Fruit fly (Drosophila melanogaster) whole organism, embryonic: ENCODE data around the gene CG7601.

Experiments used
- Aef1 ChIP-seq: fragments of 200-800 bp; sonication (Bioruptor generic); IDR thresholded peaks from 3 replicates; pipeline ENCODE4 v1.3.6; 2022; ENCODE audit warnings: missing biosample characterization, missing genetic modification characterization
- Atf6 ChIP-seq: fragments of 200-800 bp; sonication (Bioruptor generic); IDR thresholded peaks from 2 replicates; pipeline ENCODE4 v1.3.6; 2022; ENCODE audit warnings: missing biosample characterization, missing genetic modification characterization
- Awh ChIP-seq: fragments of 200-800 bp; sonication (Bioruptor generic); IDR thresholded peaks from 2 replicates; pipeline ENCODE4, ENCODE4 v1.3.6; 2022; ENCODE audit warnings: missing biosample characterization, missing genetic modification characterization
- C15 ChIP-seq: fragments of 200-800 bp; sonication (Bioruptor generic); IDR thresholded peaks from 3 replicates; pipeline ENCODE4 v1.3.6; 2022; ENCODE audit warnings: missing biosample characterization, missing genetic modification characterization
- CG10209 ChIP-seq: fragments of 200-800 bp; sonication (Bioruptor generic); optimal IDR thresholded peaks from 3 replicates; lab custom pipeline; 2017; ENCODE audit warnings: missing biosample characterization, mild to moderate bottlenecking, missing genetic modification characterization, missing genetic modification reagents
- CG10267 ChIP-seq: fragments of 200-800 bp; sonication (Bioruptor generic); optimal IDR thresholded peaks from 2 replicates; lab custom pipeline; 2018; ENCODE audit warnings: missing biosample characterization, mild to moderate bottlenecking, missing genetic modification characterization, moderate library complexity
- CG10366 ChIP-seq: fragments of 200-800 bp; sonication (Bioruptor generic); IDR thresholded peaks from 2 replicates; pipeline ENCODE4 v1.3.6; 2022; ENCODE audit warnings: missing biosample characterization, missing genetic modification characterization
- CG11560 ChIP-seq: fragments of 200-800 bp; sonication (Bioruptor generic); IDR thresholded peaks from 3 replicates; pipeline ENCODE4 v1.3.6; 2022; ENCODE audit warnings: missing biosample characterization, missing genetic modification characterization
- CG11723 ChIP-seq: fragments of 200-800 bp; sonication (Bioruptor generic); optimal IDR thresholded peaks from 2 replicates; lab custom pipeline; 2017; ENCODE audit warnings: missing biosample characterization, mild to moderate bottlenecking, missing genetic modification characterization
- CG17568 ChIP-seq: fragments of 200-800 bp; sonication (Bioruptor generic); optimal IDR thresholded peaks from 2 replicates; lab custom pipeline; 2018; ENCODE audit warnings: missing biosample characterization, mild to moderate bottlenecking, missing genetic modification characterization, moderate library complexity
- CG18764 ChIP-seq: fragments of 200-800 bp; sonication (Bioruptor generic); optimal IDR thresholded peaks from 3 replicates; lab custom pipeline; 2016; ENCODE audit warnings: missing biosample characterization, missing genetic modification characterization
- CG4360 ChIP-seq: fragments of 200-800 bp; sonication (Bioruptor generic); IDR thresholded peaks from 2 replicates; pipeline ENCODE4 v1.3.6; 2022; ENCODE audit warnings: missing biosample characterization, missing genetic modification characterization
- CG4820 ChIP-seq: fragments of 200-800 bp; sonication (Bioruptor generic); optimal IDR thresholded peaks from 3 replicates; lab custom pipeline; 2016; ENCODE audit warnings: missing biosample characterization, missing genetic modification characterization
- CG6254 ChIP-seq: fragments of 200-800 bp; sonication (Bioruptor generic); optimal IDR thresholded peaks from 3 replicates; lab custom pipeline; 2017; ENCODE audit warnings: mild to moderate bottlenecking, missing biosample characterization, missing genetic modification reagents, missing genetic modification characterization
- CG7357 ChIP-seq: fragments of 200-800 bp; sonication (Bioruptor generic); IDR thresholded peaks from 3 replicates; pipeline ENCODE4 v1.3.6; 2022; ENCODE audit warnings: missing biosample characterization, missing genetic modification characterization
- CG8290 ChIP-seq, 3 experiments: fragments of 200-800 bp; sonication (Bioruptor generic); optimal IDR thresholded peaks; 2 replicates each; lab custom pipeline; 2016 to 2019; ENCODE audit warnings: missing biosample characterization in 3 of 3, missing genetic modification characterization in 3 of 3, mild to moderate bottlenecking in 2 of 3, moderate library complexity in 1 of 3
- CG9876 ChIP-seq: fragments of 200-800 bp; sonication (Bioruptor generic); optimal IDR thresholded peaks from 2 replicates; lab custom pipeline; 2016; ENCODE audit warnings: missing biosample characterization, missing genetic modification characterization
- CHES-1-like ChIP-seq: fragments of 200-800 bp; sonication (Bioruptor generic); optimal IDR thresholded peaks from 2 replicates; lab custom pipeline; 2016; ENCODE audit warnings: missing biosample characterization, missing genetic modification characterization
- Chrac-16 ChIP-seq: fragments of 200-800 bp; sonication (Bioruptor generic); optimal IDR thresholded peaks from 3 replicates; lab custom pipeline; 2016; ENCODE audit warnings: missing biosample characterization, missing genetic modification characterization
- D19B ChIP-seq: fragments of 200-800 bp; sonication (Bioruptor generic); optimal IDR thresholded peaks from 2 replicates; lab custom pipeline; 2017; ENCODE audit warnings: missing biosample characterization, mild to moderate bottlenecking, missing genetic modification characterization
- Dek ChIP-seq: fragments of 200-800 bp; sonication (Bioruptor generic); optimal IDR thresholded peaks from 3 replicates; lab custom pipeline; 2019; ENCODE audit warnings: missing biosample characterization, mild to moderate bottlenecking, missing genetic modification characterization, moderate library complexity
- Doc3 ChIP-seq: fragments of 200-800 bp; sonication (Bioruptor generic); IDR thresholded peaks from 3 replicates; pipeline ENCODE4 v1.3.6; 2022; ENCODE audit warnings: missing biosample characterization, missing genetic modification characterization; ENCODE audit not compliant: partially characterized antibody
- E2f1 ChIP-seq: fragments of 200-800 bp; sonication (Bioruptor generic); IDR thresholded peaks from 2 replicates; pipeline ENCODE4 v1.3.6; 2022; ENCODE audit warnings: missing biosample characterization, missing genetic modification characterization
- E2f2 ChIP-seq: fragments of 200-800 bp; sonication (Bioruptor generic); IDR thresholded peaks from 2 replicates; pipeline ENCODE4 v1.3.6; 2022; ENCODE audit warnings: missing biosample characterization, missing genetic modification characterization
- Fer3 ChIP-seq: fragments of 200-800 bp; sonication (Bioruptor generic); optimal IDR thresholded peaks from 2 replicates; lab custom pipeline; 2018; ENCODE audit warnings: missing biosample characterization, mild to moderate bottlenecking, missing genetic modification characterization, moderate library complexity
- Gug ChIP-seq: fragments of 200-800 bp; sonication (Bioruptor generic); IDR thresholded peaks from 4 replicates; pipeline ENCODE4 v1.3.6; 2022; ENCODE audit warnings: missing biosample characterization, missing genetic modification characterization
- Hand ChIP-seq: fragments of 200-800 bp; sonication (Bioruptor generic); optimal IDR thresholded peaks from 2 replicates; lab custom pipeline; 2017; ENCODE audit warnings: mild to moderate bottlenecking, missing biosample characterization, missing genetic modification reagents, missing genetic modification characterization
- Hr3 ChIP-seq: fragments of 200-800 bp; sonication (Bioruptor generic); optimal IDR thresholded peaks from 3 replicates; lab custom pipeline; 2016; ENCODE audit warnings: missing biosample characterization, missing genetic modification characterization
- Hr78 ChIP-seq, 2 experiments: fragments of 200-800 bp in 1 of 2; fragments of >200 bp in 1 of 2; sonication (Bioruptor generic) in 1 of 2; optimal IDR thresholded peaks; 2 replicates each; lab custom pipeline; 2017 to 2019; ENCODE audit warnings: missing biosample characterization in 2 of 2, missing genetic modification characterization in 2 of 2, mild to moderate bottlenecking in 1 of 2, moderate library complexity in 1 of 2
- Hsf ChIP-seq: fragments of 200-800 bp; sonication (Bioruptor generic); optimal IDR thresholded peaks from 3 replicates; lab custom pipeline; 2016; ENCODE audit warnings: missing biosample characterization, missing genetic modification characterization
- Lhr ChIP-seq: fragments of 200-800 bp; sonication (Bioruptor generic); optimal IDR thresholded peaks from 3 replicates; lab custom pipeline; 2017; ENCODE audit warnings: mild to moderate bottlenecking, missing biosample characterization, missing genetic modification reagents, missing genetic modification characterization
- MESR4 ChIP-seq: fragments of 200-800 bp; sonication (Bioruptor generic); optimal IDR thresholded peaks from 2 replicates; lab custom pipeline; 2018; ENCODE audit warnings: missing biosample characterization, mild to moderate bottlenecking, missing genetic modification characterization, moderate library complexity
- Optix ChIP-seq: fragments of 200-800 bp; sonication (Bioruptor generic); IDR thresholded peaks from 3 replicates; pipeline ENCODE4 v1.3.6; 2022; ENCODE audit warnings: missing biosample characterization, missing genetic modification characterization
- Sox102F ChIP-seq: fragments of 200-800 bp; sonication (Bioruptor generic); optimal IDR thresholded peaks from 2 replicates; lab custom pipeline; 2018; ENCODE audit warnings: missing biosample characterization, mild to moderate bottlenecking, missing genetic modification characterization, moderate library complexity
- Stat92E ChIP-seq, 3 experiments: fragments of >200 bp in 2 of 3; fragments of 200-800 bp in 1 of 3; sonication (Bioruptor generic) in 1 of 3; optimal IDR thresholded peaks; 2 replicates each; lab custom pipeline; 2017 to 2019; ENCODE audit warnings: missing biosample characterization in 3 of 3, missing genetic modification characterization in 3 of 3, mild to moderate bottlenecking in 1 of 3, moderate library complexity in 1 of 3
- YL-1 ChIP-seq: fragments of 200-800 bp; sonication (Bioruptor generic); optimal IDR thresholded peaks from 3 replicates; lab custom pipeline; 2017; ENCODE audit warnings: missing biosample characterization, mild to moderate bottlenecking, missing genetic modification characterization
- abd-A ChIP-seq: fragments of 200-800 bp; sonication (Bioruptor generic); optimal IDR thresholded peaks from 3 replicates; lab custom pipeline; 2019; ENCODE audit warnings: missing biosample characterization, mild to moderate bottlenecking, missing genetic modification characterization, moderate library complexity
- bab2 ChIP-seq: fragments of 200-800 bp; sonication (Bioruptor generic); optimal IDR thresholded peaks from 2 replicates; lab custom pipeline; 2016; ENCODE audit warnings: missing biosample characterization, missing genetic modification characterization
- danr ChIP-seq: fragments of 200-800 bp; sonication (Bioruptor generic); IDR thresholded peaks from 2 replicates; pipeline ENCODE4 v1.3.6; 2022; ENCODE audit warnings: missing biosample characterization, missing genetic modification characterization
- dati ChIP-seq: fragments of 200-800 bp; sonication (Bioruptor generic); IDR thresholded peaks from 2 replicates; pipeline ENCODE4 v1.3.6; 2022; ENCODE audit warnings: missing biosample characterization, missing genetic modification characterization
- dpn ChIP-seq, 2 experiments: fragments of 200-800 bp; sonication (Bioruptor generic); optimal IDR thresholded peaks; 3 replicates each; lab custom pipeline; 2016; ENCODE audit warnings: missing biosample characterization in 2 of 2, missing genetic modification characterization in 2 of 2
- gfzf ChIP-seq: fragments of 200-800 bp; sonication (Bioruptor generic); optimal IDR thresholded peaks from 2 replicates; lab custom pipeline; 2016; ENCODE audit warnings: missing biosample characterization, mild to moderate bottlenecking, missing genetic modification characterization, moderate library complexity
- gro ChIP-seq: fragments of 200-800 bp; sonication (Bioruptor generic); optimal IDR thresholded peaks from 2 replicates; lab custom pipeline; 2016; ENCODE audit warnings: missing biosample characterization, missing genetic modification characterization
- jigr1 ChIP-seq: fragments of 200-800 bp; sonication (Bioruptor generic); IDR thresholded peaks from 3 replicates; pipeline ENCODE4 v1.3.6; 2022; ENCODE audit warnings: missing biosample characterization, missing genetic modification characterization
- klu ChIP-seq: fragments of 200-800 bp; sonication (Bioruptor generic); IDR thresholded peaks from 2 replicates; pipeline ENCODE4 v1.3.6; 2022; ENCODE audit warnings: missing biosample characterization, missing genetic modification characterization
- oc ChIP-seq: fragments of 200-800 bp; sonication (Bioruptor generic); optimal IDR thresholded peaks from 2 replicates; lab custom pipeline; 2018; ENCODE audit warnings: missing biosample characterization, mild to moderate bottlenecking, missing genetic modification characterization, moderate library complexity
- salm ChIP-seq: fragments of 200-800 bp; sonication (Bioruptor generic); optimal IDR thresholded peaks from 2 replicates; lab custom pipeline; 2018; ENCODE audit warnings: missing biosample characterization, mild to moderate bottlenecking, missing genetic modification characterization
- shn ChIP-seq: fragments of 200-800 bp; sonication (Bioruptor generic); optimal IDR thresholded peaks from 3 replicates; lab custom pipeline; 2016; ENCODE audit warnings: missing biosample characterization, missing genetic modification characterization
- sisA ChIP-seq: fragments of 200-800 bp; sonication (Bioruptor generic); IDR thresholded peaks from 2 replicates; pipeline ENCODE4 v1.3.6; 2022; ENCODE audit warnings: missing biosample characterization, missing genetic modification characterization
- slp2 ChIP-seq: fragments of 200-800 bp; sonication (Bioruptor generic); optimal IDR thresholded peaks from 2 replicates; lab custom pipeline; 2016; ENCODE audit warnings: missing biosample characterization, missing genetic modification characterization
- trem ChIP-seq: fragments of 200-800 bp; optimal IDR thresholded peaks from 3 replicates; lab custom pipeline; 2019; ENCODE audit warnings: missing biosample characterization, mild to moderate bottlenecking, missing genetic modification characterization, moderate library complexity

CG7601 gene

dm6 chr3R:29690539-29690852 is 46.0 kb downstream of the CG7601 start:
- TF ChIP-seq D19B (GFP tag; lab: Kevin White, UChicago) (no peak), sisA (GFP tag; lab: Robert Waterston, UW) (peak; percentile 54), CG9876 (GFP tag; lab: Kevin White, UChicago) (no peak), gro (GFP tag; lab: Kevin White, UChicago) (no peak), MESR4 (no peak), danr (GFP tag; lab: Robert Waterston, UW) (no peak), jigr1 (GFP tag; lab: Robert Waterston, UW) (no peak), Hr78 (GFP tag; optimal IDR thresholded peaks at IDR 0.05; lab: Kevin White, UChicago) (no peak), Hr3 (peak; percentile 34), Gug (no peak), bab2 (GFP tag; lab: Kevin White, UChicago) (peak; percentile 28), Doc3 (no peak), CG11723 (peak; percentile 0), Chrac-16 (GFP tag; lab: Kevin White, UChicago) (peak; percentile 0), oc (tag; lab: Kevin White, UChicago) (peak; percentile 44), Hsf (no peak), CG10366 (peak; percentile 22; the same call in 1 of the 2 replicates), E2f1 (GFP tag; lab: Robert Waterston, UW) (no peak), dati (GFP tag; lab: Robert Waterston, UW) (no peak), salm (tag; lab: Kevin White, UChicago) (no peak), CG18764 (GFP tag; lab: Kevin White, UChicago) (no peak), Optix (GFP tag; lab: Robert Waterston, UW) (no peak), CG11560 (tag; lab: Robert Waterston, UW) (no peak), Aef1 (GFP tag; lab: Robert Waterston, UW) (peak; percentile 29; the same call in 1 of the 3 replicates), Lhr (GFP tag; lab: Kevin White, UChicago) (peak; percentile 2), Atf6 (GFP tag; lab: Robert Waterston, UW) (no peak), CG4820 (peak; percentile 24), Stat92E (GFP tag; optimal IDR thresholded peaks at IDR 0.05; lab: Kevin White, UChicago) (no peak), trem (tag; lab: Kevin White, UChicago) (peak; percentile 39), CG17568 (GFP tag; lab: Kevin White, UChicago) (peak; percentile 8), Fer3 (tag; lab: Kevin White, UChicago) (peak; percentile 45), CHES-1-like (GFP tag; lab: Kevin White, UChicago) (no peak), Sox102F (GFP tag; lab: Kevin White, UChicago) (peak; percentile 69), CG10267 (tag; lab: Kevin White, UChicago) (peak; percentile 30), gfzf (no peak), YL-1 (no peak), slp2 (peak; percentile 11), C15 (GFP tag; lab: Robert Waterston, UW) (no peak), CG8290 (GFP tag; optimal IDR thresholded peaks at IDR 0.05; lab: Kevin White, UChicago) (no peak), CG8290 (tag; optimal IDR thresholded peaks at IDR 0.05; lab: Kevin White, UChicago) (no peak), CG6254 (GFP tag; lab: Kevin White, UChicago) (no peak), klu (GFP tag; lab: Robert Waterston, UW) (no peak), dpn (GFP tag; optimal IDR thresholded peaks at IDR 0.05; lab: Kevin White, UChicago) (peak in 1 of 2 experiments; percentile 21), CG10209 (GFP tag; lab: Kevin White, UChicago) (peak; percentile 52), shn (GFP tag; lab: Kevin White, UChicago) (no peak), Awh (GFP tag; lab: Robert Waterston, UW) (no peak), CG7357 (GFP tag; lab: Robert Waterston, UW) (0 out of 3 replicates have a peak, but pooled peaks have one; percentile 18), Hand (GFP tag; lab: Kevin White, UChicago) (no peak), Dek (tag; lab: Kevin White, UChicago) (peak; percentile 14), CG4360 (peak; percentile 56; the same call in 1 of the 2 replicates), abd-A (tag; lab: Kevin White, UChicago) (no peak), E2f2 (GFP tag; lab: Robert Waterston, UW) (no peak)
